Worm (Caenorhabditis elegans) whole organism, L2 larva: ENCODE measurements around the gene T13G4.4.

Source experiments
- ceh-82 ChIP-seq: fragments of 150-350 bp; optimal IDR thresholded peaks from 2 replicates; lab custom pipeline; 2014; ENCODE audit warnings: missing biosample characterization, missing genetic modification characterization
- lsy-2 ChIP-seq, 2 experiments: fragments of 150-350 bp in 1 of 2; sonication (generic microtip) in 1 of 2; optimal IDR thresholded peaks; 2 replicates each; lab custom pipeline; 2014 to 2017; ENCODE audit warnings: missing biosample characterization in 2 of 2, missing genetic modification characterization in 2 of 2
- nhr-11 ChIP-seq: fragments of 150-350 bp; optimal IDR thresholded peaks from 2 replicates; lab custom pipeline; 2014; ENCODE audit warnings: missing biosample characterization, missing genetic modification characterization
- nhr-23 ChIP-seq: fragments of 150-350 bp; optimal IDR thresholded peaks from 2 replicates; lab custom pipeline; 2014; ENCODE audit warnings: missing biosample characterization, missing genetic modification reagents, missing genetic modification characterization
- nhr-6 ChIP-seq: fragments of 150-350 bp; optimal IDR thresholded peaks from 2 replicates; lab custom pipeline; 2014; ENCODE audit warnings: missing biosample characterization, missing genetic modification characterization
- ztf-1 ChIP-seq: fragments of 200-800 bp; sonication (Bioruptor generic); conservative IDR thresholded peaks from 2 replicates; pipeline ENCODE4 v1.3.6; 2022; ENCODE audit warnings: missing genetic modification characterization, missing compliant biosample characterization

ce11 chrX:1230658-1231057 lies 39.2 kb upstream of the T13G4.4 start, which contains the start of gene C46H3.2:
- no peak for TF ChIP-seq lsy-2 (tag; optimal IDR thresholded peaks at IDR 0.05; lab: Kevin White, UChicago)
- TF ChIP-seq ztf-1 (GFP tag; lab: Robert Waterston, UW) = no peak
- TF ChIP-seq nhr-23 (tag; lab: Kevin White, UChicago) = no peak
- TF ChIP-seq ceh-82 = no peak
- TF ChIP-seq nhr-11 (tag; lab: Kevin White, UChicago) = no peak
- no peak for TF ChIP-seq nhr-6 (tag; lab: Kevin White, UChicago)
